Fruit fly (Drosophila melanogaster) whole organism, wandering third instar larva: Measurements from ENCODE around the gene CG6761.

Source experiments
- Abd-B ChIP-seq: fragments of >200 bp; optimal IDR thresholded peaks from 2 replicates; lab custom pipeline; 2017; ENCODE audit warnings: missing biosample characterization, missing genetic modification characterization
- CG32264 ChIP-seq: fragments of 200-800 bp; sonication (Bioruptor generic); optimal IDR thresholded peaks from 2 replicates; lab custom pipeline; 2016; ENCODE audit warnings: missing biosample characterization, missing genetic modification characterization
- CG9705 ChIP-seq: fragments of 200-800 bp; sonication (Bioruptor generic); optimal IDR thresholded peaks from 2 replicates; lab custom pipeline; 2018; ENCODE audit warnings: missing biosample characterization, mild to moderate bottlenecking, missing genetic modification characterization
- Dfd ChIP-seq: fragments of >200 bp; optimal IDR thresholded peaks from 2 replicates; lab custom pipeline; 2017; ENCODE audit warnings: missing biosample characterization, missing genetic modification characterization
- Dif ChIP-seq: fragments of 200-275, 200-300 bp; sonication (Bioruptor generic); optimal IDR thresholded peaks from 2 replicates; lab custom pipeline; 2018; ENCODE audit warnings: missing biosample characterization, missing genetic modification characterization; ENCODE audit not compliant: partially characterized antibody
- GATAd ChIP-seq: sonication (Bioruptor generic); optimal IDR thresholded peaks from 2 replicates; lab custom pipeline; 2016; ENCODE audit warnings: missing biosample characterization, missing genetic modification characterization
- HLH106 ChIP-seq: fragments of 200-800 bp; optimal IDR thresholded peaks from 3 replicates; lab custom pipeline; 2019; ENCODE audit warnings: missing biosample characterization, mild to moderate bottlenecking, missing genetic modification characterization, moderate library complexity
- Hnf4 ChIP-seq: fragments of 200-800 bp; sonication (Bioruptor generic); optimal IDR thresholded peaks from 2 replicates; lab custom pipeline; 2016; ENCODE audit warnings: missing biosample characterization, mild to moderate bottlenecking, missing genetic modification characterization
- Hr83 ChIP-seq: fragments of 200-300 bp; sonication (Bioruptor generic); optimal IDR thresholded peaks from 2 replicates; lab custom pipeline; 2016; ENCODE audit warnings: missing biosample characterization, mild to moderate bottlenecking, missing genetic modification characterization, moderate library complexity; ENCODE audit not compliant: poor library complexity, severe bottlenecking
- Myc ChIP-seq: fragments of >200 bp; optimal IDR thresholded peaks from 2 replicates; lab custom pipeline; 2017
- N ChIP-seq: fragments of >200 bp; optimal IDR thresholded peaks from 2 replicates; lab custom pipeline; 2018; ENCODE audit warnings: missing biosample characterization, missing external identifiers, missing genetic modification characterization
- OdsH ChIP-seq: fragments of 200-800 bp; sonication (Bioruptor generic); optimal IDR thresholded peaks from 2 replicates; lab custom pipeline; 2016; ENCODE audit warnings: missing biosample characterization, mild to moderate bottlenecking, missing genetic modification characterization
- Rel ChIP-seq, 2 experiments: fragments of 200-800 bp; sonication (Bioruptor generic) in 1 of 2; optimal IDR thresholded peaks; 2 replicates in 1 of 2; 3 replicates in 1 of 2; lab custom pipeline; 2016 to 2019; ENCODE audit warnings: mild to moderate bottlenecking in 2 of 2, missing biosample characterization in 2 of 2, missing genetic modification characterization in 2 of 2, moderate library complexity in 1 of 2
- Sp1 ChIP-seq: fragments of 200-800 bp; sonication (Bioruptor generic); optimal IDR thresholded peaks from 3 replicates; lab custom pipeline; 2019; ENCODE audit warnings: missing biosample characterization, mild to moderate bottlenecking, missing genetic modification characterization, moderate library complexity
- br ChIP-seq: fragments of 200-800 bp; sonication (Bioruptor generic); optimal IDR thresholded peaks from 2 replicates; lab custom pipeline; 2016; ENCODE audit warnings: missing biosample characterization, missing genetic modification characterization
- brk ChIP-seq: fragments of 200-800 bp; sonication (Bioruptor generic); optimal IDR thresholded peaks from 2 replicates; lab custom pipeline; 2016; ENCODE audit warnings: missing biosample characterization, mild to moderate bottlenecking, missing genetic modification characterization
- dl ChIP-seq, 2 experiments: fragments of 175-275, 200-275 bp in 1 of 2; fragments of 200-275 bp in 1 of 2; sonication (Bioruptor generic); optimal IDR thresholded peaks; lab custom pipeline; 2018; ENCODE audit warnings: mild to moderate bottlenecking in 2 of 2, missing biosample characterization in 2 of 2, missing genetic modification characterization in 2 of 2, moderate library complexity in 2 of 2; ENCODE audit not compliant: partially characterized antibody in 2 of 2, insufficient read depth in 1 of 2
- dmrt93B ChIP-seq: fragments of 200-800 bp; sonication (Bioruptor generic); optimal IDR thresholded peaks from 2 replicates; lab custom pipeline; 2018; ENCODE audit warnings: missing biosample characterization, mild to moderate bottlenecking, missing genetic modification characterization
- dsf ChIP-seq: sonication (Bioruptor generic); optimal IDR thresholded peaks from 2 replicates; lab custom pipeline; 2016; ENCODE audit warnings: missing biosample characterization, missing genetic modification characterization, borderline replicate concordance
- ey ChIP-seq: fragments of 200-800 bp; sonication (Bioruptor generic); optimal IDR thresholded peaks from 2 replicates; lab custom pipeline; 2016; ENCODE audit warnings: missing biosample characterization, missing genetic modification characterization
- foxo ChIP-seq, 2 experiments: fragments of 200-800 bp; sonication (Bioruptor generic); optimal IDR thresholded peaks; 2 replicates in 1 of 2; 3 replicates in 1 of 2; lab custom pipeline; 2016 to 2017; ENCODE audit warnings: missing biosample characterization in 2 of 2, missing genetic modification characterization in 2 of 2
- fru ChIP-seq: fragments of 200-800 bp; sonication (Bioruptor generic); optimal IDR thresholded peaks from 3 replicates; lab custom pipeline; 2016; ENCODE audit warnings: missing biosample characterization, mild to moderate bottlenecking, missing genetic modification characterization
- h ChIP-seq: fragments of 200-800 bp; sonication (Bioruptor generic); optimal IDR thresholded peaks from 3 replicates; lab custom pipeline; 2016; ENCODE audit warnings: missing biosample characterization, mild to moderate bottlenecking, missing genetic modification characterization
- jim ChIP-seq: fragments of 175-275, 200-325 bp; sonication (Bioruptor generic); optimal IDR thresholded peaks from 2 replicates; lab custom pipeline; 2016; ENCODE audit warnings: missing biosample characterization, mild to moderate bottlenecking, missing genetic modification characterization
- lola ChIP-seq: fragments of >200 bp; optimal IDR thresholded peaks from 2 replicates; lab custom pipeline; 2017; ENCODE audit warnings: missing biosample characterization, missing genetic modification characterization
- pan ChIP-seq: fragments of >200 bp; optimal IDR thresholded peaks from 2 replicates; lab custom pipeline; 2017
- psq ChIP-seq: fragments of 200-800 bp; sonication (Bioruptor generic); optimal IDR thresholded peaks from 3 replicates; lab custom pipeline; 2017; ENCODE audit warnings: missing biosample characterization, mild to moderate bottlenecking, missing genetic modification characterization, moderate library complexity
- rgr ChIP-seq: fragments of 200-800 bp; sonication (Bioruptor generic); optimal IDR thresholded peaks from 3 replicates; lab custom pipeline; 2016; ENCODE audit warnings: missing biosample characterization, mild to moderate bottlenecking, missing genetic modification characterization
- sage ChIP-seq: fragments of 200-800 bp; sonication (Bioruptor generic); optimal IDR thresholded peaks from 2 replicates; lab custom pipeline; 2016; ENCODE audit warnings: missing biosample characterization, mild to moderate bottlenecking, missing genetic modification characterization
- sv ChIP-seq: fragments of 200-800 bp; sonication (Bioruptor generic); optimal IDR thresholded peaks from 3 replicates; lab custom pipeline; 2016; ENCODE audit warnings: missing biosample characterization, missing genetic modification characterization
- tai ChIP-seq: sonication (Bioruptor generic); optimal IDR thresholded peaks from 2 replicates; lab custom pipeline; 2016; ENCODE audit warnings: missing biosample characterization, missing genetic modification characterization
- usp ChIP-seq: fragments of >200 bp; optimal IDR thresholded peaks from 2 replicates; lab custom pipeline; 2017; ENCODE audit warnings: missing biosample characterization, missing genetic modification characterization

CG6761 gene

dm6 chr3L:9712066-9712789 is 8.8 kb upstream of the CG6761 start:
- TF ChIP-seq rgr (GFP tag; lab: Kevin White, UChicago) = no peak
- TF ChIP-seq psq (GFP tag; lab: Kevin White, UChicago) = peak; percentile 24
- TF ChIP-seq OdsH = peak; percentile 19
- TF ChIP-seq h (GFP tag; lab: Kevin White, UChicago) = peak; percentile 39
- peak in 1 of 2 experiments; percentile 40 for TF ChIP-seq foxo (GFP tag; optimal IDR thresholded peaks at IDR 0.05; lab: Kevin White, UChicago)
- peak; percentile 16 for TF ChIP-seq ey
- TF ChIP-seq Dif (GFP tag; lab: Kevin White, UChicago) = no peak

- TF ChIP-seq ey (no peak), HLH106 (no peak), Sp1 (GFP tag; lab: Kevin White, UChicago) (no peak), Rel (GFP tag; optimal IDR thresholded peaks at IDR 0.05; lab: Kevin White, UChicago) (no peak), Rel (tag; optimal IDR thresholded peaks at IDR 0.05; lab: Kevin White, UChicago) (peak; percentile 95)
These were observed 7.8 kb upstream of the CG6761 start for dm6 chr3L:9711203-9711602.

- TF ChIP-seq brk (GFP tag; lab: Kevin White, UChicago) (no peak), Dfd (GFP tag; lab: Kevin White, UChicago) (peak; percentile 96)
These were observed 5.4 kb upstream of the CG6761 start for dm6 chr3L:9708797-9709196.

dm6 chr3L:9705591-9705990 is 2.2 kb upstream of the CG6761 start:
- TF ChIP-seq CG32264 = no peak
- TF ChIP-seq ey = no peak
- no peak for TF ChIP-seq lola (GFP tag; lab: Kevin White, UChicago)
- TF ChIP-seq N = no peak
- no peak for TF ChIP-seq h (GFP tag; lab: Kevin White, UChicago)
- no peak for TF ChIP-seq dsf (GFP tag; lab: Kevin White, UChicago)
- no peak for TF ChIP-seq sv (GFP tag; lab: Kevin White, UChicago)
- no peak for TF ChIP-seq dmrt93B (GFP tag; lab: Kevin White, UChicago)
- no peak for TF ChIP-seq CG9705 (GFP tag; lab: Kevin White, UChicago)
- no peak for TF ChIP-seq psq (GFP tag; lab: Kevin White, UChicago)
- no peak for TF ChIP-seq OdsH

- TF ChIP-seq ey (no peak), Rel (GFP tag; optimal IDR thresholded peaks at IDR 0.05; lab: Kevin White, UChicago) (no peak), Rel (tag; optimal IDR thresholded peaks at IDR 0.05; lab: Kevin White, UChicago) (peak; percentile 38)
- TF ChIP-seq, all 38 proteins: peak for 1
These were observed 860 bp upstream of the CG6761 start, which contains the start of gene CG16711 for dm6 chr3L:9704162-9704748. Gene CG16711 (plus strand): TSS chr3L:9704331.

- TF ChIP-seq dsf (GFP tag; lab: Kevin White, UChicago) = no peak
- TF ChIP-seq fru (GFP tag; lab: Kevin White, UChicago) = peak; percentile 30
- TF ChIP-seq br = peak; percentile 22
- TF ChIP-seq Rel (GFP tag; optimal IDR thresholded peaks at IDR 0.05; lab: Kevin White, UChicago) = no peak
- TF ChIP-seq Rel (tag; optimal IDR thresholded peaks at IDR 0.05; lab: Kevin White, UChicago) = peak; percentile 33
- peak; percentile 30 for TF ChIP-seq HLH106
- TF ChIP-seq Sp1 (GFP tag; lab: Kevin White, UChicago) = peak; percentile 45
- TF ChIP-seq Hr83 = peak; percentile 7
- no peak for TF ChIP-seq tai
- TF ChIP-seq ey = peak; percentile 13
- peak; percentile 64 for TF ChIP-seq rgr (GFP tag; lab: Kevin White, UChicago)
- TF ChIP-seq psq (GFP tag; lab: Kevin White, UChicago) = peak; percentile 87
- TF ChIP-seq OdsH = peak; percentile 14
- TF ChIP-seq h (GFP tag; lab: Kevin White, UChicago) = peak; percentile 47
- no peak for TF ChIP-seq Dfd (GFP tag; lab: Kevin White, UChicago)
These were observed 5.2 kb downstream of the CG6761 start, which contains the start of gene Ubc4 for dm6 chr3L:9698193-9698642. Gene Ubc4 (plus strand): TSS chr3L:9698336.

- TF ChIP-seq tai (no peak), dl (GFP tag; optimal IDR thresholded peaks at IDR 0.05; lab: Kevin White, UChicago; ENCODE audit: insufficient read depth in 1 of 2, partially characterized antibody in 2 of 2) (no peak), ey (no peak), GATAd (no peak), Hr83 (no peak), sage (GFP tag; lab: Kevin White, UChicago) (no peak), Hnf4 (GFP tag; lab: Kevin White, UChicago) (no peak), foxo (GFP tag; optimal IDR thresholded peaks at IDR 0.05; lab: Kevin White, UChicago) (no peak), fru (GFP tag; lab: Kevin White, UChicago) (no peak), N (no peak), usp (GFP tag; lab: Kevin White, UChicago) (no peak), jim (GFP tag; lab: Kevin White, UChicago) (no peak), pan (lab: Kevin White, UChicago) (no peak), Abd-B (GFP tag; lab: Kevin White, UChicago) (no peak), Myc (lab: Kevin White, UChicago) (no peak), Dif (GFP tag; lab: Kevin White, UChicago) (no peak)
These were observed 5.9 kb downstream of the CG6761 start for dm6 chr3L:9697527-9697883.
